Fruit fly (Drosophila melanogaster): ENCODE data around the gene Bmcp.

dm6 chr3L:11774401-11774800, 53.7 kb downstream of the Bmcp start, which contains the start of gene Tim13:
- TF ChIP-seq CG8119 (GFP tag; IDR thresholded peaks at IDR 0.05) = no peak
- TF ChIP-seq CG16779 (tag; optimal IDR thresholded peaks at IDR 0.05) = no peak
- TF ChIP-seq OdsH (GFP tag; optimal IDR thresholded peaks at IDR 0.05) = no peak
- TF ChIP-seq Ets96B (tag; optimal IDR thresholded peaks at IDR 0.05) = no peak
- TF ChIP-seq CG6854 (GFP tag; optimal IDR thresholded peaks at IDR 0.05) = no peak
- no peak for TF ChIP-seq pdm3 (GFP tag; optimal IDR thresholded peaks at IDR 0.05)
- no peak for TF ChIP-seq acj6 (GFP tag; optimal IDR thresholded peaks at IDR 0.05)
- TF ChIP-seq CG8319 (GFP tag; optimal IDR thresholded peaks at IDR 0.05) = no peak
